Fruit fly (Drosophila melanogaster): Measurements from ENCODE around the gene ValRS-m.

Gene ValRS-m

dm6 chr3L:8920710-8921109 is 43.9 kb downstream of the ValRS-m start (continued):
- TF ChIP-seq CG13424 (tag; optimal IDR thresholded peaks at IDR 0.05) (peak; percentile 72), nom (GFP tag; optimal IDR thresholded peaks at IDR 0.05) (no peak), tll (GFP tag; optimal IDR thresholded peaks at IDR 0.05) (no peak), repo (GFP tag; optimal IDR thresholded peaks at IDR 0.05) (no peak), Optix (GFP tag; IDR thresholded peaks at IDR 0.05) (no peak), lbe (GFP tag; optimal IDR thresholded peaks at IDR 0.05) (no peak), CG18011 (GFP tag; optimal IDR thresholded peaks at IDR 0.05) (no peak), sob (GFP tag; IDR thresholded peaks at IDR 0.05) (peak; percentile 68), wdn (GFP tag; IDR thresholded peaks at IDR 0.05) (peak; percentile 62; the same call in 1 of the 2 replicates), Hmx (GFP tag; optimal IDR thresholded peaks at IDR 0.05) (no peak), CG7372 (GFP tag; IDR thresholded peaks at IDR 0.05) (peak; percentile 27; the same call in 1 of the 2 replicates), Taf1 (GFP tag; IDR thresholded peaks at IDR 0.05) (0 out of 2 replicates have a peak, but pooled peaks have one; percentile 28), Awh (GFP tag; IDR thresholded peaks at IDR 0.05) (peak; percentile 78), CG15073 (GFP tag; optimal IDR thresholded peaks at IDR 0.05) (no peak), CG3995 (GFP tag; optimal IDR thresholded peaks at IDR 0.05) (peak; percentile 12), dpn (GFP tag; optimal IDR thresholded peaks at IDR 0.05) (peak; percentile 66 to 73), jumu (GFP tag; optimal IDR thresholded peaks at IDR 0.05) (no peak), CG6175 (GFP tag; IDR thresholded peaks at IDR 0.05) (no peak), onecut (GFP tag; IDR thresholded peaks at IDR 0.05) (peak; percentile 53), chm (GFP tag; IDR thresholded peaks at IDR 0.05) (no peak), ap (GFP tag; IDR thresholded peaks at IDR 0.05) (peak; percentile 76), CG6654 (GFP tag; optimal IDR thresholded peaks at IDR 0.05) (peak; percentile 26), CG14965 (GFP tag; optimal IDR thresholded peaks at IDR 0.05; ENCODE audit: borderline replicate concordance) (no peak), Abd-B (GFP tag; optimal IDR thresholded peaks at IDR 0.05) (no peak), dmrt99B (tag; optimal IDR thresholded peaks at IDR 0.05) (peak; percentile 90), CG13123 (GFP tag; optimal IDR thresholded peaks at IDR 0.05) (peak; percentile 22), Meics (GFP tag; optimal IDR thresholded peaks at IDR 0.05) (peak; percentile 71), Opbp (GFP tag; IDR thresholded peaks at IDR 0.05; ENCODE audit: partially characterized antibody) (no peak), da (GFP tag; optimal IDR thresholded peaks at IDR 0.05) (no peak), stc (GFP tag; IDR thresholded peaks at IDR 0.05) (peak; percentile 78), Nf-YB (GFP tag; optimal IDR thresholded peaks at IDR 0.05) (peak; percentile 31), ems (GFP tag; optimal IDR thresholded peaks at IDR 0.05) (peak; percentile 60), pb (GFP tag; optimal IDR thresholded peaks at IDR 0.05) (peak; percentile 45), pan (optimal IDR thresholded peaks at IDR 0.05) (no peak), pan (GFP tag; optimal IDR thresholded peaks at IDR 0.05 in 1 of 2, IDR thresholded peaks at IDR 0.05 in 1 of 2) (peak in 1 of 2 experiments; percentile 75), E2f1 (GFP tag; IDR thresholded peaks at IDR 0.05) (peak; percentile 35; the same call in 1 of the 2 replicates), CG11695 (GFP tag; IDR thresholded peaks at IDR 0.05) (peak; percentile 47; the same call in 2 of the 3 replicates), Atf-2 (GFP tag; optimal IDR thresholded peaks at IDR 0.05) (no peak), GATAe (GFP tag; conservative IDR thresholded peaks at IDR 0.05) (no peak; the same call in 1 of the 2 replicates), cas (GFP tag; IDR thresholded peaks at IDR 0.05) (no peak), CG8478 (optimal IDR thresholded peaks at IDR 0.05) (no peak), CG10321 (GFP tag; IDR thresholded peaks at IDR 0.05) (no peak), hbn (GFP tag; IDR thresholded peaks at IDR 0.05; ENCODE audit: partially characterized antibody) (no peak), mirr (GFP tag; optimal IDR thresholded peaks at IDR 0.05) (no peak), PHDP (tag; optimal IDR thresholded peaks at IDR 0.05) (peak; percentile 73), cad (GFP tag; optimal IDR thresholded peaks at IDR 0.05) (no peak), Hr51 (GFP tag; optimal IDR thresholded peaks at IDR 0.05) (peak; percentile 2 to 87), Usf (GFP tag; optimal IDR thresholded peaks at IDR 0.05) (no peak), CG13296 (GFP tag; optimal IDR thresholded peaks at IDR 0.05) (peak; percentile 57), CG7745 (tag; optimal IDR thresholded peaks at IDR 0.05) (no peak), bab2 (GFP tag; optimal IDR thresholded peaks at IDR 0.05) (no peak), CG10274 (GFP tag; optimal IDR thresholded peaks at IDR 0.05) (peak; percentile 45)

Data from whole organism, embryonic.